Fruit fly (Drosophila melanogaster): ENCODE results near the gene spg.

- no peak for TF ChIP-seq Ets96B (tag; optimal IDR thresholded peaks at IDR 0.05)
- TF ChIP-seq Gug (GFP tag; IDR thresholded peaks at IDR 0.05), result no peak
- TF ChIP-seq CG32006 (GFP tag; optimal IDR thresholded peaks at IDR 0.05), result no peak
- no peak for TF ChIP-seq CG6163 (GFP tag; IDR thresholded peaks at IDR 0.05)
- TF ChIP-seq Lpt (GFP tag; optimal IDR thresholded peaks at IDR 0.05), result no peak
- TF ChIP-seq Hr39 (GFP tag; optimal IDR thresholded peaks at IDR 0.05), result no peak
- TF ChIP-seq CG10631 (GFP tag; optimal IDR thresholded peaks at IDR 0.05), result no peak
- no peak for TF ChIP-seq CG11762 (GFP tag; optimal IDR thresholded peaks at IDR 0.05; ENCODE audit: insufficient read depth)
Observed at dm6 chr3R:28806402-28806801, 38.7 kb upstream of the spg start, which contains the start of gene CheB98a.

All from whole organism, prepupa.